Fruit fly (Drosophila melanogaster) whole organism, pupa: ENCODE data around the gene DENR.
A peak's percentile ranks its signal among the peaks of the same experiment; 100 is the strongest.

Source experiments
- CG17806 ChIP-seq: fragments of 200-800 bp; sonication (Bioruptor generic); optimal IDR thresholded peaks from 2 replicates; lab custom pipeline; 2018; ENCODE audit warnings: missing biosample characterization, mild to moderate bottlenecking, missing genetic modification characterization, moderate library complexity
- CG32121 ChIP-seq: fragments of 200-800 bp; sonication (Bioruptor generic); IDR thresholded peaks from 2 replicates; pipeline ENCODE4 v1.3.6; 2022; ENCODE audit warnings: missing biosample characterization, missing genetic modification characterization
- CG34367 ChIP-seq: fragments of 200-800 bp; sonication (Bioruptor generic); optimal IDR thresholded peaks from 2 replicates; lab custom pipeline; 2018; ENCODE audit warnings: missing biosample characterization, mild to moderate bottlenecking, missing genetic modification characterization
- CG8159 ChIP-seq: fragments of 200-800 bp; sonication (Bioruptor generic); optimal IDR thresholded peaks from 3 replicates; lab custom pipeline; 2018; ENCODE audit warnings: missing biosample characterization, mild to moderate bottlenecking, missing genetic modification characterization, moderate library complexity
- CG8301 ChIP-seq: fragments of 200-800 bp; sonication (Bioruptor generic); optimal IDR thresholded peaks from 2 replicates; lab custom pipeline; 2018; ENCODE audit warnings: missing biosample characterization, mild to moderate bottlenecking, missing genetic modification characterization
- CG9948 ChIP-seq: fragments of 200-800 bp; sonication (Bioruptor generic); optimal IDR thresholded peaks from 2 replicates; lab custom pipeline; 2018; ENCODE audit warnings: missing biosample characterization, mild to moderate bottlenecking, missing genetic modification characterization, moderate library complexity
- D1 ChIP-seq: fragments of 200-800 bp; sonication (Bioruptor generic); optimal IDR thresholded peaks from 2 replicates; lab custom pipeline; 2018; ENCODE audit warnings: missing biosample characterization, mild to moderate bottlenecking, missing genetic modification characterization, moderate library complexity
- EcR ChIP-seq: fragments of 200-800 bp; sonication (Bioruptor generic); optimal IDR thresholded peaks from 3 replicates; lab custom pipeline; 2019; ENCODE audit warnings: missing biosample characterization, missing genetic modification characterization, mild to moderate bottlenecking, moderate library complexity, missing genetic modification reagents
- Snoo ChIP-seq: fragments of 200-800 bp; sonication (Bioruptor generic); optimal IDR thresholded peaks from 3 replicates; lab custom pipeline; 2017; ENCODE audit warnings: missing biosample characterization, mild to moderate bottlenecking, missing genetic modification characterization, inconsistent platforms
- fd96Ca ChIP-seq: fragments of 200-800 bp; sonication (Bioruptor generic); IDR thresholded peaks from 3 replicates; pipeline ENCODE4 v1.3.6; 2022; ENCODE audit warnings: missing biosample characterization, missing genetic modification characterization

dm6 chrX:16920682-16921286 is 34.4 kb upstream of the DENR start:
- no peak for TF ChIP-seq CG8159
- no peak for TF ChIP-seq EcR
- TF ChIP-seq CG8301 (tag; lab: Kevin White, UChicago), result no peak
- TF ChIP-seq CG9948, result no peak
- no peak for TF ChIP-seq D1 (tag; lab: Kevin White, UChicago)
- TF ChIP-seq fd96Ca (GFP tag; lab: Robert Waterston, UW), result 0 out of 3 replicates have a peak, but pooled peaks have one; percentile 8
- TF ChIP-seq CG34367 (tag; lab: Kevin White, UChicago), result no peak
- no peak for TF ChIP-seq Snoo (tag; lab: Kevin White, UChicago)
- TF ChIP-seq CG32121 (GFP tag; lab: Robert Waterston, UW), result no peak
- no peak for TF ChIP-seq CG17806 (tag; lab: Kevin White, UChicago)
